Worm (Caenorhabditis elegans) whole organism, L1 larva: ENCODE data around the gene lips-2.

ENCODE experiments used
- C16A3.4 ChIP-seq: fragments of 150-350 bp; optimal IDR thresholded peaks from 2 replicates; lab custom pipeline; 2014; ENCODE audit warnings: missing biosample characterization, missing genetic modification characterization
- Y116A8C.19 ChIP-seq: sonication (generic microtip); optimal IDR thresholded peaks from 2 replicates; lab custom pipeline; 2016; ENCODE audit warnings: missing compliant biosample characterization, missing genetic modification characterization, borderline replicate concordance
- aly-2 ChIP-seq: fragments of 150-350 bp; optimal IDR thresholded peaks from 2 replicates; lab custom pipeline; 2014; ENCODE audit warnings: missing biosample characterization, missing genetic modification characterization
- ceh-90 ChIP-seq: sonication (generic microtip); optimal IDR thresholded peaks from 2 replicates; lab custom pipeline; 2016; ENCODE audit warnings: missing genetic modification characterization, missing compliant biosample characterization
- efl-1 ChIP-seq, 4 experiments: fragments of 150-350 bp; optimal IDR thresholded peaks in 3 of 4; peaks in 1 of 4; 1 replicate in 1 of 4; 2 replicates in 3 of 4; lab custom pipeline; 2014; ENCODE audit warnings: missing biosample characterization in 2 of 4, missing genetic modification characterization in 2 of 4, missing genetic modification reagents in 2 of 4
- fkh-10 ChIP-seq: sonication (generic microtip); optimal IDR thresholded peaks from 2 replicates; lab custom pipeline; 2017; ENCODE audit warnings: missing biosample characterization, missing genetic modification reagents, missing genetic modification characterization
- lsy-2 ChIP-seq, 2 experiments: fragments of 150-350 bp; optimal IDR thresholded peaks; 2 replicates each; lab custom pipeline; 2014; ENCODE audit warnings: missing biosample characterization in 2 of 2, missing genetic modification characterization in 2 of 2
- nhr-71 ChIP-seq: sonication (generic microtip); optimal IDR thresholded peaks from 2 replicates; lab custom pipeline; 2016; ENCODE audit warnings: mild to moderate bottlenecking, missing genetic modification characterization, moderate library complexity, missing compliant biosample characterization
- skn-1 ChIP-seq: fragments of 150-350 bp; optimal IDR thresholded peaks from 2 replicates; lab custom pipeline; 2014; ENCODE audit warnings: missing biosample characterization, missing genetic modification characterization

The lips-2 gene

DNA sequence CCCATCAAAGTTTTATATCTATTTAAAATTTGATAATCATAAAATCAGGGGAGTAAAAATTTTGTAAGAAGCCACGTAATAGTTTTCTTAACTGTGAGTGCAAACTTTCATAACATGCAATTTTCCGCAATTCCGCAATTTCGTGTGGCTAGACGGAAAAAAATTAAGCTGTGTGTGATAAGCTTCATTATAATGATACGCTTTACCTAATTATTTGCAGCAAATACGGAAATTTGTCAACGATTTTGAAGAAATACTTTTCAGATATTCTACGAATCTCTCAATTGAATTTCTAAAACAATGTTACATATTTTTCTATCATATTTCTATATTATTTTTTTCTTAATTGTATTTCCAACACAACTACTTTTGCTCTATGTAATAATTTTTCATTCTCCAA is 46.2 kb downstream of the lips-2 start, which contains the start of gene srd-46:
TSS of gene srd-46 (plus strand) at position 301 of the 400 bp plus-strand sequence.
- TF ChIP-seq skn-1 (tag; lab: Kevin White, UChicago) (no peak), nhr-71 (tag; lab: Kevin White, UChicago) (peak; percentile 18)

- TF ChIP-seq fkh-10: no peak
- no peak for TF ChIP-seq efl-1 (optimal IDR thresholded peaks at IDR 0.05; lab: Kevin White, UChicago)
- TF ChIP-seq efl-1 (GFP tag; optimal IDR thresholded peaks at IDR 0.05 in 1 of 2; lab: Kevin White, UChicago): peak in 1 of 2 experiments; percentile 70
These were observed 47.9 kb downstream of the lips-2 start, which contains the start of gene srd-47 for ce11 chrX:12333479-12333878. Gene srd-47, plus strand, starts transcription at chrX:12333642.

DNA sequence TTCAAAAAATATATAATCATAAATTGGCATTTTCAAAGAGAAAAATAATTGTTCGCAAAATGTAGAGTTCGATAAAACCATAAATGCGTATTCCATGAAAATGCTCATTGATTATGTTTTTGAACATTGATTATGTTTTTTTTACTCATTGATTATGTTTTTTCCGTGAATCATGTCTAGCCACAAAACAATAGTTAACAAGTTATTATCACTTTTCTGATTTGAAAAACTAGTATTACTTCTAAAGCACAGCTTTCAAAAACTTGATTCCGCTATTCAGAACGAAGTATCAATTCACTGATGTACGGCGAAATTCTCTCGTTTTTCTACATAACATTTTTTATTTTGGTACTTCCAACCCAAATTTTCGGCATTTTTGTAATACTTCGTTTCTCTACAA is 50.2 kb downstream of the lips-2 start, which contains the start of gene srd-48:
TSS of gene srd-48 (plus strand) at position 301 of the 400 bp plus-strand sequence.
- TF ChIP-seq aly-2 (tag; lab: Kevin White, UChicago) (no peak), fkh-10 (no peak), lsy-2 (tag; optimal IDR thresholded peaks at IDR 0.05; lab: Kevin White, UChicago) (no peak), Y116A8C.19 (tag; lab: Kevin White, UChicago) (no peak), C16A3.4 (no peak), ceh-90 (no peak)
